Worm (Caenorhabditis elegans) whole organism, L1 larva: ENCODE measurements around the gene mec-4.

Source experiments
- C04F5.9 ChIP-seq: sonication (generic microtip); optimal IDR thresholded peaks from 2 replicates; lab custom pipeline; 2016; ENCODE audit warnings: missing genetic modification characterization, missing compliant biosample characterization
- F16B12.6 ChIP-seq: fragments of 150-350 bp; optimal IDR thresholded peaks from 2 replicates; lab custom pipeline; 2014; ENCODE audit warnings: missing biosample characterization, missing genetic modification characterization
- Y116A8C.19 ChIP-seq: sonication (generic microtip); optimal IDR thresholded peaks from 2 replicates; lab custom pipeline; 2016; ENCODE audit warnings: missing compliant biosample characterization, missing genetic modification characterization, borderline replicate concordance
- aha-1 ChIP-seq: fragments of 150-350 bp; optimal IDR thresholded peaks from 2 replicates; lab custom pipeline; 2014; ENCODE audit warnings: missing biosample characterization, missing genetic modification characterization
- aly-2 ChIP-seq: fragments of 150-350 bp; optimal IDR thresholded peaks from 2 replicates; lab custom pipeline; 2014; ENCODE audit warnings: missing biosample characterization, missing genetic modification characterization
- ama-1 ChIP-seq: fragments of 150-350 bp; optimal IDR thresholded peaks from 2 replicates; lab custom pipeline; 2014
- blmp-1 ChIP-seq: fragments of 150-350 bp; optimal IDR thresholded peaks from 2 replicates; lab custom pipeline; 2014; ENCODE audit warnings: missing biosample characterization, missing genetic modification characterization
- ceh-63 ChIP-seq: fragments of 200-800 bp; sonication (Bioruptor generic); optimal IDR thresholded peaks from 2 replicates; lab custom pipeline; 2018; ENCODE audit warnings: mild to moderate bottlenecking, missing genetic modification characterization, missing compliant biosample characterization
- ceh-8 ChIP-seq: fragments of 200-800 bp; sonication (Bioruptor generic); optimal IDR thresholded peaks from 2 replicates; lab custom pipeline; 2018; ENCODE audit warnings: mild to moderate bottlenecking, missing genetic modification characterization, moderate library complexity, missing compliant biosample characterization
- ceh-82 ChIP-seq, 3 experiments: fragments of 150-350 bp in 1 of 3; sonication (generic microtip) in 2 of 3; optimal IDR thresholded peaks; 2 replicates each; lab custom pipeline; 2014 to 2017; ENCODE audit warnings: missing biosample characterization in 3 of 3, missing genetic modification characterization in 3 of 3
- ceh-90 ChIP-seq: sonication (generic microtip); optimal IDR thresholded peaks from 2 replicates; lab custom pipeline; 2016; ENCODE audit warnings: missing genetic modification characterization, missing compliant biosample characterization
- dsc-1 ChIP-seq: sonication (generic microtip); optimal IDR thresholded peaks from 2 replicates; lab custom pipeline; 2016; ENCODE audit warnings: mild to moderate bottlenecking, missing genetic modification characterization, missing compliant biosample characterization
- efl-1 ChIP-seq, 4 experiments: fragments of 150-350 bp; optimal IDR thresholded peaks in 3 of 4; peaks in 1 of 4; 1 replicate in 1 of 4; 2 replicates in 3 of 4; lab custom pipeline; 2014; ENCODE audit warnings: missing biosample characterization in 2 of 4, missing genetic modification characterization in 2 of 4, missing genetic modification reagents in 2 of 4
- elt-2 ChIP-seq: sonication (generic microtip); optimal IDR thresholded peaks from 2 replicates; lab custom pipeline; 2016; ENCODE audit warnings: missing genetic modification characterization, mild to moderate bottlenecking, inconsistent platforms, missing compliant biosample characterization, missing genetic modification reagents
- ets-5 ChIP-seq: fragments of 200-800 bp; sonication (Bioruptor generic); IDR thresholded peaks from 2 replicates; pipeline ENCODE4 v1.3.6; 2022; ENCODE audit warnings: missing genetic modification characterization, missing compliant biosample characterization
- fkh-4 ChIP-seq: sonication (generic microtip); optimal IDR thresholded peaks from 2 replicates; lab custom pipeline; 2016; ENCODE audit warnings: missing compliant biosample characterization, missing genetic modification characterization, borderline replicate concordance
- grh-1 ChIP-seq: fragments of 200-800 bp; sonication (Bioruptor generic); IDR thresholded peaks from 2 replicates; pipeline ENCODE4 v1.3.6; 2022; ENCODE audit warnings: missing genetic modification reagents, missing genetic modification characterization, missing compliant biosample characterization
- hlh-17 ChIP-seq: fragments of 200-800 bp; sonication (Bioruptor generic); optimal IDR thresholded peaks from 2 replicates; lab custom pipeline; 2018; ENCODE audit warnings: missing genetic modification characterization, mild to moderate bottlenecking, missing compliant biosample characterization, moderate library complexity, borderline replicate concordance
- isw-1 ChIP-seq: fragments of 200-800 bp; sonication (Bioruptor generic); IDR thresholded peaks from 2 replicates; pipeline ENCODE4 v1.3.6; 2022; ENCODE audit warnings: missing genetic modification characterization, missing compliant biosample characterization
- jun-1 ChIP-seq: fragments of 150-350 bp; optimal IDR thresholded peaks from 2 replicates; lab custom pipeline; 2014; ENCODE audit warnings: missing biosample characterization, missing genetic modification reagents, missing genetic modification characterization
- lin-14 ChIP-seq: fragments of 200-800 bp; sonication (Bioruptor generic); optimal IDR thresholded peaks from 2 replicates; lab custom pipeline; 2018; ENCODE audit warnings: mild to moderate bottlenecking, missing genetic modification characterization, moderate library complexity, missing compliant biosample characterization
- lin-15B ChIP-seq: fragments of 150-350 bp; sonication (generic microtip); optimal IDR thresholded peaks from 3 replicates; lab custom pipeline; 2014; ENCODE audit warnings: missing biosample characterization, missing genetic modification characterization
- lin-35 ChIP-seq, 2 experiments: fragments of 150-350 bp; optimal IDR thresholded peaks; 2 replicates each; lab custom pipeline; 2014; ENCODE audit warnings: missing biosample characterization in 2 of 2, missing genetic modification characterization in 2 of 2, missing genetic modification reagents in 2 of 2
- lir-3 ChIP-seq: sonication (generic microtip); optimal IDR thresholded peaks from 2 replicates; lab custom pipeline; 2016; ENCODE audit warnings: mild to moderate bottlenecking, missing genetic modification characterization, moderate library complexity, missing compliant biosample characterization; ENCODE audit not compliant: poor library complexity
- lsy-2 ChIP-seq, 2 experiments: fragments of 150-350 bp; optimal IDR thresholded peaks; 2 replicates each; lab custom pipeline; 2014; ENCODE audit warnings: missing biosample characterization in 2 of 2, missing genetic modification characterization in 2 of 2
- mep-1 ChIP-seq: fragments of 150-350 bp; optimal IDR thresholded peaks from 2 replicates; lab custom pipeline; 2014; ENCODE audit warnings: missing biosample characterization, missing genetic modification characterization
- nhr-11 ChIP-seq: fragments of 150-350 bp; optimal IDR thresholded peaks from 2 replicates; lab custom pipeline; 2014; ENCODE audit warnings: missing biosample characterization, missing genetic modification characterization
- nhr-12 ChIP-seq: sonication (generic microtip); optimal IDR thresholded peaks from 2 replicates; lab custom pipeline; 2017; ENCODE audit warnings: missing biosample characterization, missing genetic modification characterization
- nhr-19 ChIP-seq: fragments of 200-800 bp; sonication (Bioruptor generic); conservative IDR thresholded peaks from 2 replicates; pipeline ENCODE4 v1.3.6; 2022; ENCODE audit warnings: missing genetic modification characterization, missing compliant biosample characterization
- nhr-237 ChIP-seq: fragments of 150-350 bp; optimal IDR thresholded peaks from 2 replicates; lab custom pipeline; 2014; ENCODE audit warnings: missing biosample characterization, missing genetic modification characterization
- nhr-28 ChIP-seq: fragments of 150-350 bp; optimal IDR thresholded peaks from 2 replicates; lab custom pipeline; 2014; ENCODE audit warnings: missing biosample characterization, missing genetic modification characterization
- nhr-47 ChIP-seq: sonication (generic microtip); optimal IDR thresholded peaks from 2 replicates; lab custom pipeline; 2016; ENCODE audit warnings: mild to moderate bottlenecking, missing genetic modification characterization, moderate library complexity, missing compliant biosample characterization
- nhr-71 ChIP-seq: sonication (generic microtip); optimal IDR thresholded peaks from 2 replicates; lab custom pipeline; 2016; ENCODE audit warnings: mild to moderate bottlenecking, missing genetic modification characterization, moderate library complexity, missing compliant biosample characterization
- nhr-77 ChIP-seq: fragments of 150-350 bp; optimal IDR thresholded peaks from 2 replicates; lab custom pipeline; 2014; ENCODE audit warnings: missing biosample characterization, missing genetic modification characterization
- nhr-84 ChIP-seq: sonication (generic microtip); optimal IDR thresholded peaks from 2 replicates; lab custom pipeline; 2017; ENCODE audit warnings: missing biosample characterization, missing genetic modification characterization
- nhr-85 ChIP-seq: sonication (generic microtip); peaks from one replicate; lab custom pipeline; 2016; ENCODE audit warnings: missing genetic modification characterization, inconsistent platforms, missing compliant biosample characterization
- nhr-90 ChIP-seq: sonication (generic microtip); optimal IDR thresholded peaks from 2 replicates; lab custom pipeline; 2016; ENCODE audit warnings: mild to moderate bottlenecking, missing genetic modification characterization, missing compliant biosample characterization; ENCODE audit not compliant: poor library complexity
- rnt-1 ChIP-seq: sonication (generic microtip); optimal IDR thresholded peaks from 2 replicates; lab custom pipeline; 2016; ENCODE audit warnings: mild to moderate bottlenecking, missing genetic modification characterization, moderate library complexity, missing compliant biosample characterization
- snu-23 ChIP-seq: sonication (generic microtip); optimal IDR thresholded peaks from 2 replicates; lab custom pipeline; 2016; ENCODE audit warnings: missing genetic modification characterization, missing compliant biosample characterization
- sox-4 ChIP-seq: sonication (generic microtip); optimal IDR thresholded peaks from 2 replicates; lab custom pipeline; 2016; ENCODE audit warnings: missing genetic modification characterization, missing compliant biosample characterization
- sup-37 ChIP-seq: fragments of 200-800 bp; sonication (Bioruptor generic); optimal IDR thresholded peaks from 2 replicates; lab custom pipeline; 2018; ENCODE audit warnings: mild to moderate bottlenecking, missing genetic modification characterization, missing compliant biosample characterization
- swsn-7 ChIP-seq: sonication (generic microtip); optimal IDR thresholded peaks from 2 replicates; lab custom pipeline; 2016; ENCODE audit warnings: missing genetic modification characterization, missing compliant biosample characterization
- vab-15 ChIP-seq: sonication (generic microtip); optimal IDR thresholded peaks from 2 replicates; lab custom pipeline; 2017; ENCODE audit warnings: missing genotype, mild to moderate bottlenecking, missing genetic modification characterization, missing compliant biosample characterization
- xbp-1 ChIP-seq: sonication (generic microtip); optimal IDR thresholded peaks from 2 replicates; lab custom pipeline; 2016; ENCODE audit warnings: missing genetic modification characterization, missing compliant biosample characterization
- zag-1 ChIP-seq: fragments of 150-350 bp; optimal IDR thresholded peaks from 2 replicates; lab custom pipeline; 2014; ENCODE audit warnings: missing biosample characterization, missing genetic modification characterization
- zip-4 ChIP-seq: fragments of 200-800 bp; sonication (Bioruptor generic); optimal IDR thresholded peaks from 2 replicates; lab custom pipeline; 2018; ENCODE audit warnings: mild to moderate bottlenecking, missing genetic modification characterization, moderate library complexity, missing compliant biosample characterization

Gene mec-4

ce11 chrX:16815508-16815907 is 8.6 kb upstream of the mec-4 start (continued):
- TF ChIP-seq Y116A8C.19 (tag; lab: Kevin White, UChicago) (no peak), ceh-90 (tag; lab: Kevin White, UChicago) (no peak), vab-15 (tag; lab: Kevin White, UChicago) (no peak), nhr-47 (tag; lab: Kevin White, UChicago) (peak; percentile 22), fkh-4 (tag; lab: Kevin White, UChicago) (peak; percentile 39), jun-1 (tag; lab: Kevin White, UChicago) (no peak), nhr-71 (tag; lab: Kevin White, UChicago) (peak; percentile 82), C04F5.9 (no peak), ama-1 (lab: Kevin White, UChicago) (no peak)

- TF ChIP-seq ceh-63 (GFP tag; lab: Kevin White, UChicago): no peak
- no peak for TF ChIP-seq nhr-28 (tag; lab: Kevin White, UChicago)
- no peak for TF ChIP-seq elt-2 (tag; lab: Kevin White, UChicago)
- peak; percentile 3 for TF ChIP-seq blmp-1 (tag; lab: Kevin White, UChicago)
- no peak for TF ChIP-seq nhr-11 (tag; lab: Kevin White, UChicago)
- no peak for TF ChIP-seq sup-37 (GFP tag; lab: Kevin White, UChicago)
- peak; percentile 23 for TF ChIP-seq lin-14 (GFP tag; lab: Kevin White, UChicago)
- TF ChIP-seq nhr-19 (GFP tag; lab: Robert Waterston, UW): no peak
- TF ChIP-seq ets-5 (GFP tag; lab: Robert Waterston, UW): no peak
Observed at ce11 chrX:16814913-16815312, 8.0 kb upstream of the mec-4 start.

- TF ChIP-seq lir-3: no peak
- no peak for TF ChIP-seq aha-1
- no peak for TF ChIP-seq ceh-90 (tag; lab: Kevin White, UChicago)
- TF ChIP-seq fkh-4 (tag; lab: Kevin White, UChicago): no peak
- TF ChIP-seq sox-4 (tag; lab: Kevin White, UChicago): no peak
- TF ChIP-seq nhr-12: no peak
- no peak for TF ChIP-seq nhr-85 (tag; lab: Kevin White, UChicago)
- TF ChIP-seq ceh-82 (tag; optimal IDR thresholded peaks at IDR 0.05; lab: Kevin White, UChicago): peak in 1 of 3 experiments; percentile 38
- TF ChIP-seq lin-15B (tag; lab: Kevin White, UChicago): no peak
- no peak for TF ChIP-seq rnt-1 (tag; lab: Kevin White, UChicago)
- TF ChIP-seq lin-35 (GFP tag; optimal IDR thresholded peaks at IDR 0.05; lab: Kevin White, UChicago): peak; percentile 25 to 53
- peak; percentile 30 for TF ChIP-seq blmp-1 (tag; lab: Kevin White, UChicago)
- peak in 1 of 2 experiments; percentile 31 for TF ChIP-seq lsy-2 (tag; optimal IDR thresholded peaks at IDR 0.05; lab: Kevin White, UChicago)
- TF ChIP-seq Y116A8C.19 (tag; lab: Kevin White, UChicago): no peak
- TF ChIP-seq isw-1: no peak
- no peak for TF ChIP-seq nhr-90 (tag; lab: Kevin White, UChicago)
- TF ChIP-seq F16B12.6 (tag; lab: Kevin White, UChicago): no peak
- no peak for TF ChIP-seq aly-2 (tag; lab: Kevin White, UChicago)
- TF ChIP-seq snu-23: peak; percentile 39
- TF ChIP-seq nhr-84 (tag; lab: Kevin White, UChicago): no peak
- TF ChIP-seq nhr-47 (tag; lab: Kevin White, UChicago): no peak
- no peak for TF ChIP-seq dsc-1 (tag; lab: Kevin White, UChicago)
- no peak for TF ChIP-seq ceh-8 (GFP tag; lab: Kevin White, UChicago)
- no peak for TF ChIP-seq nhr-19 (GFP tag; lab: Robert Waterston, UW)
- TF ChIP-seq nhr-71 (tag; lab: Kevin White, UChicago): peak; percentile 28
- TF ChIP-seq nhr-237 (tag; lab: Kevin White, UChicago): no peak
- no peak for TF ChIP-seq sup-37 (GFP tag; lab: Kevin White, UChicago)
- TF ChIP-seq jun-1 (tag; lab: Kevin White, UChicago): peak; percentile 13
- no peak for TF ChIP-seq hlh-17 (GFP tag; lab: Kevin White, UChicago)
- TF ChIP-seq grh-1 (GFP tag; lab: Robert Waterston, UW): no peak
- TF ChIP-seq xbp-1 (tag; lab: Kevin White, UChicago): no peak
- no peak for TF ChIP-seq swsn-7 (tag; lab: Kevin White, UChicago)
- TF ChIP-seq zag-1 (tag; lab: Kevin White, UChicago): no peak
- peak; percentile 33 to 48 for TF ChIP-seq efl-1 (optimal IDR thresholded peaks at IDR 0.05; lab: Kevin White, UChicago)
- peak; percentile 25 to 91 for TF ChIP-seq efl-1 (GFP tag; optimal IDR thresholded peaks at IDR 0.05 in 1 of 2; lab: Kevin White, UChicago)
- no peak for TF ChIP-seq mep-1 (tag; lab: Kevin White, UChicago)
- TF ChIP-seq zip-4 (GFP tag; lab: Kevin White, UChicago): peak; percentile 85
- TF ChIP-seq nhr-77 (tag; lab: Kevin White, UChicago): no peak
Observed at ce11 chrX:16813606-16814330, 6.9 kb upstream of the mec-4 start, which contains the start of gene cas-1. TSS of gene cas-1 (minus strand) at chrX:16813656.
